Worm (Caenorhabditis elegans) whole organism, early embryonic: ENCODE results near the gene F21D5.5.
A peak's percentile ranks its signal among the peaks of the same experiment; 100 is the strongest.

ENCODE experiments used
- B0310.2 ChIP-seq: sonication (generic microtip); optimal IDR thresholded peaks from 2 replicates; lab custom pipeline; 2016; ENCODE audit warnings: mild to moderate bottlenecking, missing genetic modification characterization, missing compliant biosample characterization
- F13C5.2 ChIP-seq: sonication (generic microtip); optimal IDR thresholded peaks from 2 replicates; lab custom pipeline; 2017; ENCODE audit warnings: mild to moderate bottlenecking, missing genetic modification characterization, inconsistent platforms, missing compliant biosample characterization
- aly-1 ChIP-seq: sonication (generic microtip); optimal IDR thresholded peaks from 2 replicates; lab custom pipeline; 2016; ENCODE audit warnings: missing genetic modification characterization, missing compliant biosample characterization
- ama-1 ChIP-seq: fragments of 150-350 bp; optimal IDR thresholded peaks from 2 replicates; lab custom pipeline; 2014
- ceh-13 ChIP-seq: fragments of 200-800 bp; sonication (Bioruptor generic); optimal IDR thresholded peaks from 2 replicates; lab custom pipeline; 2018; ENCODE audit warnings: mild to moderate bottlenecking, missing genetic modification characterization, missing compliant biosample characterization
- ceh-36 ChIP-seq: sonication (generic microtip); optimal IDR thresholded peaks from 2 replicates; lab custom pipeline; 2016; ENCODE audit warnings: missing genetic modification characterization, inconsistent platforms, missing compliant biosample characterization
- ets-7 ChIP-seq: sonication (generic microtip); optimal IDR thresholded peaks from 2 replicates; lab custom pipeline; 2016; ENCODE audit warnings: missing genotype, missing genetic modification characterization, missing compliant biosample characterization
- flt-1 ChIP-seq: fragments of 200-800 bp; sonication (Bioruptor generic); IDR thresholded peaks from 2 replicates; pipeline ENCODE4 v1.3.6; 2022; ENCODE audit warnings: missing genetic modification characterization, missing compliant biosample characterization
- hmbx-1 ChIP-seq: sonication (generic microtip); optimal IDR thresholded peaks from 2 replicates; lab custom pipeline; 2016; ENCODE audit warnings: mild to moderate bottlenecking, missing genetic modification characterization, missing compliant biosample characterization
- hmg-4 ChIP-seq: fragments of 200-800 bp; sonication (Bioruptor generic); optimal IDR thresholded peaks from 2 replicates; lab custom pipeline; 2018; ENCODE audit warnings: mild to moderate bottlenecking, missing genetic modification characterization, missing compliant biosample characterization
- hnd-1 ChIP-seq: sonication (generic microtip); optimal IDR thresholded peaks from 2 replicates; lab custom pipeline; 2016; ENCODE audit warnings: missing genetic modification characterization, missing compliant biosample characterization
- pes-1 ChIP-seq: fragments of 200-800 bp; sonication (Bioruptor generic); IDR thresholded peaks from 2 replicates; pipeline ENCODE4 v1.3.6; 2022; ENCODE audit warnings: missing genetic modification reagents, missing genetic modification characterization, missing compliant biosample characterization
- scrt-1 ChIP-seq: fragments of 200-800 bp; sonication (Bioruptor generic); IDR thresholded peaks from 2 replicates; pipeline ENCODE4 v1.3.6; 2022; ENCODE audit warnings: missing genetic modification characterization, missing compliant biosample characterization
- sea-1 ChIP-seq: fragments of 200-800 bp; sonication (Bioruptor generic); conservative IDR thresholded peaks from 2 replicates; pipeline ENCODE4 v1.3.6; 2022; ENCODE audit warnings: missing genetic modification characterization, missing compliant biosample characterization
- tbx-11 ChIP-seq: fragments of 200-800 bp; sonication (Bioruptor generic); IDR thresholded peaks from 2 replicates; pipeline ENCODE4 v1.3.6; 2022; ENCODE audit warnings: missing genetic modification characterization, missing compliant biosample characterization
- tbx-37 ChIP-seq: fragments of 200-800 bp; sonication (Bioruptor generic); conservative IDR thresholded peaks from 2 replicates; pipeline ENCODE4 v1.3.6; 2022; ENCODE audit warnings: missing genetic modification reagents, missing genetic modification characterization, missing compliant biosample characterization
- tra-4 ChIP-seq: sonication (generic microtip); optimal IDR thresholded peaks from 2 replicates; lab custom pipeline; 2017; ENCODE audit warnings: missing genetic modification characterization, missing compliant biosample characterization

The F21D5.5 gene

ce11 chrIV:8745591-8746302 lies 6.6 kb upstream of the F21D5.5 start, which contains the start of the genes F20C5.7 and parg-1:
F20C5.7 (minus strand) TSS chrIV:8745691.
parg-1 (plus strand) TSS chrIV:8746252.
- TF ChIP-seq tbx-37 (no peak), scrt-1 (GFP tag; lab: Robert Waterston, UW) (no peak), hnd-1 (tag; lab: Kevin White, UChicago) (no peak), F13C5.2 (tag; lab: Kevin White, UChicago) (no peak), tbx-11 (GFP tag; lab: Robert Waterston, UW) (no peak), ceh-36 (tag; lab: Kevin White, UChicago) (no peak), tra-4 (no peak), ets-7 (tag; lab: Kevin White, UChicago) (no peak), aly-1 (tag; lab: Kevin White, UChicago) (no peak), pes-1 (GFP tag; lab: Robert Waterston, UW) (no peak), ama-1 (lab: Kevin White, UChicago) (no peak), sea-1 (GFP tag; lab: Robert Waterston, UW) (no peak), ceh-13 (GFP tag; lab: Kevin White, UChicago) (no peak), flt-1 (GFP tag; lab: Robert Waterston, UW) (no peak), B0310.2 (no peak), hmg-4 (GFP tag; lab: Kevin White, UChicago) (no peak)

ce11 chrIV:8743654-8744332 lies 4.6 kb upstream of the F21D5.5 start, which contains the start of gene F21D5.7:
F21D5.7 (minus strand) TSS chrIV:8743704.
- TF ChIP-seq F13C5.2 (tag; lab: Kevin White, UChicago) (peak; percentile 43), pes-1 (GFP tag; lab: Robert Waterston, UW) (no peak)

ce11 chrIV:8740952-8741438 lies 1.8 kb upstream of the F21D5.5 start, which contains the start of gene F21D5.6:
F21D5.6 (minus strand) TSS chrIV:8741388.
- TF ChIP-seq tbx-37 (no peak), aly-1 (tag; lab: Kevin White, UChicago) (no peak), flt-1 (GFP tag; lab: Robert Waterston, UW) (no peak), tbx-11 (GFP tag; lab: Robert Waterston, UW) (no peak), hmbx-1 (tag; lab: Kevin White, UChicago) (no peak), ets-7 (tag; lab: Kevin White, UChicago) (no peak), ceh-13 (GFP tag; lab: Kevin White, UChicago) (no peak), scrt-1 (GFP tag; lab: Robert Waterston, UW) (no peak), hnd-1 (tag; lab: Kevin White, UChicago) (no peak), F13C5.2 (tag; lab: Kevin White, UChicago) (no peak), B0310.2 (no peak), ceh-36 (tag; lab: Kevin White, UChicago) (no peak), ama-1 (lab: Kevin White, UChicago) (no peak), tra-4 (no peak)

- TF ChIP-seq ama-1 (lab: Kevin White, UChicago), result no peak
- TF ChIP-seq sea-1 (GFP tag; lab: Robert Waterston, UW), result no peak
- no peak for TF ChIP-seq aly-1 (tag; lab: Kevin White, UChicago)
- no peak for TF ChIP-seq ceh-36 (tag; lab: Kevin White, UChicago)
- TF ChIP-seq hnd-1 (tag; lab: Kevin White, UChicago), result no peak
- no peak for TF ChIP-seq ets-7 (tag; lab: Kevin White, UChicago)
- TF ChIP-seq F13C5.2 (tag; lab: Kevin White, UChicago), result no peak
- no peak for TF ChIP-seq ceh-13 (GFP tag; lab: Kevin White, UChicago)
- no peak for TF ChIP-seq tbx-11 (GFP tag; lab: Robert Waterston, UW)
- TF ChIP-seq pes-1 (GFP tag; lab: Robert Waterston, UW), result no peak
- no peak for TF ChIP-seq scrt-1 (GFP tag; lab: Robert Waterston, UW)
- TF ChIP-seq tra-4, result no peak
These were observed 732 bp upstream of the F21D5.5 start, which contains the start of gene mrps-33 for ce11 chrIV:8739926-8740325. mrps-33 (minus strand) TSS chrIV:8740026.

ce11 chrIV:8737787-8738186 lies 1.4 kb downstream of the F21D5.5 start, which contains the start of gene F21D5.4:
F21D5.4 (plus strand) TSS chrIV:8738087.
- TF ChIP-seq ceh-13 (GFP tag; lab: Kevin White, UChicago) (no peak), ama-1 (lab: Kevin White, UChicago) (no peak), aly-1 (tag; lab: Kevin White, UChicago) (no peak), sea-1 (GFP tag; lab: Robert Waterston, UW) (no peak), ceh-36 (tag; lab: Kevin White, UChicago) (no peak), F13C5.2 (tag; lab: Kevin White, UChicago) (no peak), hnd-1 (tag; lab: Kevin White, UChicago) (no peak), tra-4 (no peak), hmbx-1 (tag; lab: Kevin White, UChicago) (no peak), ets-7 (tag; lab: Kevin White, UChicago) (no peak), scrt-1 (GFP tag; lab: Robert Waterston, UW) (no peak), tbx-37 (no peak), B0310.2 (no peak), hmg-4 (GFP tag; lab: Kevin White, UChicago) (no peak), flt-1 (GFP tag; lab: Robert Waterston, UW) (no peak), tbx-11 (GFP tag; lab: Robert Waterston, UW) (no peak), pes-1 (GFP tag; lab: Robert Waterston, UW) (no peak)

ce11 chrIV:8737354-8737753 lies 1.8 kb downstream of the F21D5.5 start:
- TF ChIP-seq scrt-1 (GFP tag; lab: Robert Waterston, UW) (no peak), flt-1 (GFP tag; lab: Robert Waterston, UW) (no peak), ceh-13 (GFP tag; lab: Kevin White, UChicago) (no peak), ama-1 (lab: Kevin White, UChicago) (no peak), F13C5.2 (tag; lab: Kevin White, UChicago) (no peak), hnd-1 (tag; lab: Kevin White, UChicago) (no peak), ets-7 (tag; lab: Kevin White, UChicago) (no peak), B0310.2 (no peak), tra-4 (no peak), tbx-37 (no peak), tbx-11 (GFP tag; lab: Robert Waterston, UW) (no peak), aly-1 (tag; lab: Kevin White, UChicago) (no peak), pes-1 (GFP tag; lab: Robert Waterston, UW) (no peak)
